Worm (Caenorhabditis elegans): ENCODE measurements around the gene sek-1.

Gene sek-1

ce11 chrX:7781827-7782226 lies 34.7 kb upstream of the sek-1 start:
- TF ChIP-seq K12H6.12 (tag; optimal IDR thresholded peaks at IDR 0.05) (no peak), nhr-179 (tag; optimal IDR thresholded peaks at IDR 0.05) (no peak), efl-1 (GFP tag; optimal IDR thresholded peaks at IDR 0.05) (no peak), Y53G8AR.9 (GFP tag; conservative IDR thresholded peaks at IDR 0.05) (no peak), ztf-26 (tag; optimal IDR thresholded peaks at IDR 0.05) (no peak), tbx-9 (tag; optimal IDR thresholded peaks at IDR 0.05; ENCODE audit: borderline replicate concordance) (no peak), F10E7.11 (tag; optimal IDR thresholded peaks at IDR 0.05) (no peak), ztf-18 (tag; optimal IDR thresholded peaks at IDR 0.05) (no peak)

ce11 chrX:7782389-7782788 lies 34.1 kb upstream of the sek-1 start, which contains the start of gene ZK154.4:
Gene ZK154.4, minus strand, starts transcription at chrX:7782415.
- 0 out of 2 replicates have a peak, but pooled peaks have one; percentile 28 for TF ChIP-seq B0336.3 (GFP tag; IDR thresholded peaks at IDR 0.05)
- TF ChIP-seq nhr-80 (tag; optimal IDR thresholded peaks at IDR 0.05) = peak; percentile 41
- no peak for TF ChIP-seq B0019.2 (GFP tag; conservative IDR thresholded peaks at IDR 0.05)
- TF ChIP-seq ztf-28 (GFP tag; IDR thresholded peaks at IDR 0.05) = no peak
- TF ChIP-seq rpc-1 (optimal IDR thresholded peaks at IDR 0.05) = no peak
- no peak for TF ChIP-seq rpc-1 (tag; optimal IDR thresholded peaks at IDR 0.05)
- TF ChIP-seq ZK185.1 (tag; optimal IDR thresholded peaks at IDR 0.05; ENCODE audit: poor library complexity, severe bottlenecking) = peak; percentile 23
- peak; percentile 38; the same call in 1 of the 2 replicates for TF ChIP-seq dox-1 (GFP tag; IDR thresholded peaks at IDR 0.05)
- no peak for TF ChIP-seq snpc-3.4 (tag; optimal IDR thresholded peaks at IDR 0.05)
- peak in 1 of 3 experiments; percentile 35 for TF ChIP-seq lin-35 (GFP tag; optimal IDR thresholded peaks at IDR 0.05)
- peak; percentile 71 for TF ChIP-seq hmg-1.2 (GFP tag; IDR thresholded peaks at IDR 0.05)
- peak; percentile 27 for TF ChIP-seq attf-5 (GFP tag; optimal IDR thresholded peaks at IDR 0.05)
- TF ChIP-seq sptf-2 (GFP tag; optimal IDR thresholded peaks at IDR 0.05) = no peak
- TF ChIP-seq lsy-27 (tag; optimal IDR thresholded peaks at IDR 0.05; ENCODE audit: borderline replicate concordance, insufficient read depth) = no peak
- no peak for TF ChIP-seq K11D2.4 (GFP tag; IDR thresholded peaks at IDR 0.05)
- peak; percentile 28 for TF ChIP-seq ceh-27 (GFP tag; optimal IDR thresholded peaks at IDR 0.05)
- TF ChIP-seq zfh-2 (GFP tag; conservative IDR thresholded peaks at IDR 0.05) = no peak

ce11 chrX:7787885-7788353 lies 28.6 kb upstream of the sek-1 start, which contains the start of gene ZK154.5:
Gene ZK154.5, minus strand, starts transcription at chrX:7787935.
- TF ChIP-seq lin-40 (tag; optimal IDR thresholded peaks at IDR 0.05) = no peak
- no peak for TF ChIP-seq Y79H2A.3 (GFP tag; conservative IDR thresholded peaks at IDR 0.05)
- TF ChIP-seq mel-28 (tag; optimal IDR thresholded peaks at IDR 0.05; ENCODE audit: borderline replicate concordance) = no peak
- no peak for TF ChIP-seq ztf-28 (GFP tag; IDR thresholded peaks at IDR 0.05)
- TF ChIP-seq nhr-120 (GFP tag; IDR thresholded peaks at IDR 0.05) = no peak
- peak; percentile 31 for TF ChIP-seq ceh-27 (GFP tag; optimal IDR thresholded peaks at IDR 0.05)
- no peak for TF ChIP-seq ceh-79 (tag; optimal IDR thresholded peaks at IDR 0.05)
- peak; percentile 57; the same call in 1 of the 2 replicates for TF ChIP-seq dox-1 (GFP tag; IDR thresholded peaks at IDR 0.05)
- TF ChIP-seq efl-1 (GFP tag; optimal IDR thresholded peaks at IDR 0.05) = no peak
- no peak for TF ChIP-seq lag-1 (GFP tag; IDR thresholded peaks at IDR 0.05)
- TF ChIP-seq attf-6 (GFP tag; IDR thresholded peaks at IDR 0.05) = no peak
- no peak for TF ChIP-seq F57C9.4 (tag; optimal IDR thresholded peaks at IDR 0.05)
- no peak for TF ChIP-seq repo-1 (tag; optimal IDR thresholded peaks at IDR 0.05)
- no peak for TF ChIP-seq athp-1 (tag; optimal IDR thresholded peaks at IDR 0.05)
- TF ChIP-seq nfya-1 (tag; optimal IDR thresholded peaks at IDR 0.05; ENCODE audit: borderline replicate concordance, insufficient read depth) = no peak
- no peak for TF ChIP-seq hlh-26 (GFP tag; conservative IDR thresholded peaks at IDR 0.05)
- no peak for TF ChIP-seq K12H6.12 (tag; optimal IDR thresholded peaks at IDR 0.05)
- peak; percentile 14 for TF ChIP-seq tbp1 (GFP tag; optimal IDR thresholded peaks at IDR 0.05)
- TF ChIP-seq attf-5 (GFP tag; optimal IDR thresholded peaks at IDR 0.05) = peak; percentile 47
- no peak for TF ChIP-seq ceh-100 (GFP tag; IDR thresholded peaks at IDR 0.05)
- TF ChIP-seq ekl-4 (GFP tag; IDR thresholded peaks at IDR 0.05) = no peak
- no peak for TF ChIP-seq rec-8 (tag; optimal IDR thresholded peaks at IDR 0.05)
- TF ChIP-seq nfya-2 (GFP tag; IDR thresholded peaks at IDR 0.05) = no peak
- TF ChIP-seq Y95B8A.8 (GFP tag; IDR thresholded peaks at IDR 0.05) = no peak
- TF ChIP-seq rcor-1 (GFP tag; IDR thresholded peaks at IDR 0.05) = 0 out of 2 replicates have a peak, but pooled peaks have one; percentile 16
- no peak for TF ChIP-seq hsf-1 (GFP tag; IDR thresholded peaks at IDR 0.05)
- no peak for TF ChIP-seq ceh-58 (GFP tag; IDR thresholded peaks at IDR 0.05)
